Worm (Caenorhabditis elegans) whole organism, dauer: ENCODE results near the gene F26A1.3.

Source experiments
- unc-62 ChIP-seq: sonication (generic microtip); optimal IDR thresholded peaks from 2 replicates; lab custom pipeline; 2017; ENCODE audit warnings: missing biosample characterization, missing genetic modification reagents, missing genetic modification characterization

F26A1.3 gene

DNA sequence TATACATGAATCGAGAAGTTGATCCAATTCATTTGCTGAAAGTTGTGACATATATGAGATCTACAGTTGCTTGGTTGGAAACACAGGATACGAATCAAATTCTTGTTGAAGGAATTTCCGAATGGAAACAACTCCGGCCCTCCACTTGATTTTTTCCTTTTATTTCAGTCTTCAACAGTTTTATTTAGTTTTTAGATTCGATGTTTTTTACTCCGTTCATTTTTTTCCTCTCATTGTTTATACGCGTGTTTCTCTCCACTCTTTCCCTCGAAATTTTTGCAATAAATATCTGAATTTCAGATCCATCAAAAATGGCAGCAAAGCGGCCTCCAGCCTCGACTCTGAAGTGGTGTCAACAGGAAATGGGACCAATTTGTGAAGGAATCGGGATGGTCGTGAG is 36.4 kb downstream of the F26A1.3 start, which contains the start of gene coq-8:
Gene coq-8, plus strand, starts transcription at position 301 of the 400 bp plus-strand sequence.
- TF ChIP-seq unc-62 (GFP tag; lab: Kevin White, UChicago), result no peak

DNA sequence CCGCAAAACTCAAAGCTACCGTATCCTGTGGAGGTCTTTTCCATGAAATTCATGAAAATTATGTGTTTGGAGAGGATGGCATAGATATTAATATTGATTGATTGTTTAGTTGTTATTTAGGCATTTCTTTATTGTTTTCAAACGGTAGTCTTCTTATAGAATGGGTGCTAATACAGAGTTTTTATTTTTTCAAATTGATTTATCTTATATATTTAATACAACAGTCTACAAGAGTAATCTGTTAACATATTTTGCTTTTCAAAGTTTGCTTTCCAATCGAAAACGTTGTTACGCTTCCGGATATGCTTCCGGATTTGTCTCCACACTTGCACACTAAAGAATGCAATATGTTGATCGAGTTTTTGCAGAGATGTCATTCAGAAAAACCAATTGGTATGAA is 40.1 kb downstream of the F26A1.3 start, which contains the start of gene C35D10.17:
Gene C35D10.17, plus strand, starts transcription at position 301 of the 400 bp plus-strand sequence.
- TF ChIP-seq unc-62 (GFP tag; lab: Kevin White, UChicago), result no peak

DNA sequence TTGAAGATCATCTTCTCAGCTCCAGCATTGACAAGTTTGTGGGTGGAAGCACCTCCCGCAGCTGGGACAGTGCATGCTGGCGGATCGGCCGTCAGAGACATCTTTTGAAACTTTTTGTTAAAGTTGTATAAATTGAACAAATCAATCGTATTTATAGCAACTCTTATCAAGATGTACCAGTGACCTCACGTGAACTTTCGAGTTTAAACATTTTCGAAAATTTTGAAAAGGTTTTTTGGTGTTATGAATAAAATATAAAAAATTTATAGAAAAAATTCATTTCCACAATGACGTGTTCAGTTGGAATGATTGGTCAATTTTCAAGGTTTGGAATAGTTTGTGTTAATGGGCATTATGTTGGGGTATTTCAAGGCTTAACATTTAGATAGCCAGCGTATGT is 41.9 kb downstream of the F26A1.3 start, which contains the start of the genes msd-4 and C35D10.3:
Gene msd-4, minus strand, starts transcription at position 101 of the 400 bp plus-strand sequence.
Gene C35D10.3, plus strand, starts transcription at position 279 of the 400 bp plus-strand sequence.
- TF ChIP-seq unc-62 (GFP tag; lab: Kevin White, UChicago), result no peak

DNA sequence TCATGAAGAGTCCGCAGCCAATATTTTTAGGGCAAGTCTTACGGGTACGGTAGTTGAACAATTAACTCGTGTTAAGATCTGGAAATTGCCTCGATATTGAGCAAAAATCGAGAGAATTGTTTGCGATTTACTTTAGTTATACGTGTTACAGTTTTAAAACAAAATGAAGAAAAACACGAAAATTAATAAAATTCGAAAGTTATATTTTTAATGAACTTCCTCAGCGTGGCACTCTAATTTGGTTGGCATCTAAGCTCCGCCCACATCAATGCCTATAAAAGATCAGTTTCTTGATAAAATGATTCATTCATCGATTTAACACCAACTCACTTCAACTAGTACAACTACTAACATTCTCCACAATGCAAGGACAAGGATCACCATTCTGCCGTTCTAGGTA is 43.8 kb downstream of the F26A1.3 start, which contains the start of gene gipc-1:
Gene gipc-1, plus strand, starts transcription at position 301 of the 400 bp plus-strand sequence.
- no peak for TF ChIP-seq unc-62 (GFP tag; lab: Kevin White, UChicago)

DNA sequence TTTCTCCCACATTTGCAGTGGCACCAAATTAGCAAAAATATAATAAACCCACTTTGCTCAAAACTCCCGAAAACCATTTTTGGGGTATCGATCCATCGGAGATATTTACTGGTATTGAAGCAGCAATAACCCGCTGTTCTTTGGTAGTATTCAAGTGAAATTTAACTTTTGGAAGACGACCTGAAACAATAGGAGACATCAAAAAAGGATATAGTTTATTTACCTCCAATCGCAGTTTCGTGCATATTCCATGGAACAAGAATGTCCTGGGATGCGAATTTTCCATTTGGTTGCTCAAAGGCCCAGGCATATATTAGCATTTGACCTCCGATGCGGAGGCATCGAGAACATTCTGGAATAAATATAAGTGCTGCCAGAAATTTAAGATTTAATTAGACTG is 46.7 kb downstream of the F26A1.3 start:
- no peak for TF ChIP-seq unc-62 (GFP tag; lab: Kevin White, UChicago)

DNA sequence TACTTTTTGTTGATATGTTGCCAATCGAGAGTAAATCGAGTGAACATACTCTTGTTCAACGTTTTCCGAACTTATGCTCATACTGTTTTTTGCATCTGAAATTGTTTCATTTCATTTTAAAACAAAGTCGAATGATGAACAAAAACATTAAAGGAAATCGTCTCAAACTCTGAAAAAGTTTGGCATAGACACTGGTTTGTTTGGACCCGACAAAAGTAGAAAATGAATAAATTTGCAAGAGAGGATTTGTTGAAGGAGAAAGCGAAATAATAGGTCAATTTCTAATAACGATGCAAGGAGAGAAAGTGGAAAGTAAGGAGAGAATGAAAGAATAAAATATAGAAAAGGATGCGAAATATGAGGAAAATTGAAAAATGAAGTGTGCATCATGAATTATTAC is 48.0 kb downstream of the F26A1.3 start, which contains the start of gene C35D10.12:
Gene C35D10.12, minus strand, starts transcription at position 101 of the 400 bp plus-strand sequence.
- TF ChIP-seq unc-62 (GFP tag; lab: Kevin White, UChicago), result no peak

DNA sequence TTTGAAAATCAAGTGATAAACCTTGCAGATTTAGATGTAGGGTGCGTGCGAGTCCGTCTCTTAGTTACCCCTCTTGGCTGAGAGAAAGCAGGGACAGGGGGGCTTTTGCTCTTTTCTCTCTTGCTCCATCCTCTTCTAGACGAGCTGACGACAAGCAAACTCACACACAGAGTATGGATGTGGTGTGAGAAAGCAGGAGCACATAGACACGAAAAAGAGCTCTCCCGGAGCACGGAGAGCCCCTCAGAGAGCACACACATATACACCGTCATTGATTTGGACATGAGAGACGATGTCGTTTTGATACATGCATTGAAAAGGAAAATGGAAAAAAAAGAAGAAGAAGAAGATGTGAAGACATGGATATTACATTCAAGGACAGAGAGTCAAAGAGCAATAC is 49.0 kb downstream of the F26A1.3 start:
- TF ChIP-seq unc-62 (GFP tag; lab: Kevin White, UChicago), result no peak

DNA sequence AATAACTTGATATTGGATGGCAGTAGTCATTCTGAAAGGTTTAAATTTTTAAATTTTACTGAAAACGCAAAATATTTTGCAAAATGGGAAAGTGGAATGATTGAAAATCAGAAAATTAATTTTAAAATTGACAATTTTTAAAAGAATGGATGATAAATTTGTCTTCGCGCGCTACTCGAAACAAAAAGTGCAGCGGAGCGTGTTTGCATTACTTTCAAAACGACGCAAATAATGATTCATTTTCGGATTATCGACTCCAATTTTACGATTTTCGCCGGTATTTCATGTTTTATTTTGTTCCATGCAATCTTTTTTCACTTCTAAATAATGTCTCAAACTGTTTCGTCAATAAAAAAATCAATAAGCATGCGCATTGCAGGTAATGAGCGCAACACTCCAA is 51.6 kb downstream of the F26A1.3 start, which contains the start of the genes tost-1 and arx-6:
Gene tost-1, minus strand, starts transcription at position 31 of the 400 bp plus-strand sequence.
Gene arx-6, plus strand, starts transcription at position 378 of the 400 bp plus-strand sequence.
- TF ChIP-seq unc-62 (GFP tag; lab: Kevin White, UChicago), result no peak
